Worm (Caenorhabditis elegans): ENCODE measurements around the gene F21D5.3.

Gene F21D5.3

DNA sequence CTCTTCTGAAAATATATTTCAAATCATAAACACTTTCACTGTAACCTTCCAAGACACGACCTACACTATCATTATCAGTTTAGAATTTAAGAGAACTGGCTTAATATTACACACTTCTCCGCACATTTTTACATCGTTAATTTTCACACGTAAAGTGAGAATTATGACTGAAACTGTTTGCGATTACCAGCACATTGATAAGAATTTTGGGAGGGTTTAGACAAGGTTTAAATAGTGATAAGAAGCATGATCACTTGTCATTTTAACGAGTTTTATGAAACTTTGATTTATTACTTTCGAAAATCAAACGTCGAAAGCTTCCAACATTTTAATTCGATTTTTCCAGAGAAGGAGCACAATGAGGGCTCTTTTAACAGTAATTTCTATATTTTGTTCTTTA lies at the start of gene F21D5.3:
Gene F21D5.3, plus strand, starts transcription at position 347 of the 400 bp plus-strand sequence.
- TF ChIP-seq jun-1 (tag; optimal IDR thresholded peaks at IDR 0.05) (peak; percentile 16), pqm-1 (tag; optimal IDR thresholded peaks at IDR 0.05) (peak; percentile 96), pha-4 (tag; optimal IDR thresholded peaks at IDR 0.05) (peak; percentile 6), ceh-16 (tag; optimal IDR thresholded peaks at IDR 0.05) (no peak), lin-39 (tag; optimal IDR thresholded peaks at IDR 0.05) (no peak), elt-2 (tag; optimal IDR thresholded peaks at IDR 0.05) (peak; percentile 94), nhr-237 (tag; optimal IDR thresholded peaks at IDR 0.05) (no peak), egl-27 (tag; optimal IDR thresholded peaks at IDR 0.05) (no peak), nfya-1 (tag; optimal IDR thresholded peaks at IDR 0.05; ENCODE audit: insufficient read depth) (no peak), fos-1 (tag; optimal IDR thresholded peaks at IDR 0.05) (no peak)

DNA sequence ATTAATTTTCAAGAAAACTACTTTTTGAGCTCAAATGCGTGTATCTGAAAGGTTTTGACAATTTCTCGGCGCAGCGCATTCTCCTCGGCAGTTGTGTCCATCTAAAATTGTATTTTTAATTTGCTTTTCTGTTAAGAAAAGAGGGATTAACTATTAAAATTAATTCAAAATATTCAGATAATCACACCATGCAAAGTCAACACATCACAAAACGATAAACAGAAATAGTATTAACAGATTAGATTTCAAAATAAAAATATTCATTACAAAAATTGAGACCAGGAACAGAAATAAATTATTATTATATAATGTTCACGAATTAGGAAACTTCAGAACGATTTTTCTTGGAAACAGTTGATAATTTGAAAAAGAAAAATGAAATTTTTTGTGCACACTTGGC lies 44.1 kb upstream of the F21D5.3 start, which contains the start of gene pole-2:
Gene pole-2, minus strand, starts transcription at position 101 of the 400 bp plus-strand sequence.
- TF ChIP-seq nhr-11 (tag; optimal IDR thresholded peaks at IDR 0.05) (no peak), daf-12 (tag; optimal IDR thresholded peaks at IDR 0.05) (no peak), unc-39 (tag; optimal IDR thresholded peaks at IDR 0.05) (no peak), elt-1 (tag; optimal IDR thresholded peaks at IDR 0.05) (no peak), tbx-2 (tag; optimal IDR thresholded peaks at IDR 0.05) (no peak), elt-3 (tag; optimal IDR thresholded peaks at IDR 0.05) (no peak), snpc-4 (tag; optimal IDR thresholded peaks at IDR 0.05) (no peak), lsy-12 (tag; optimal IDR thresholded peaks at IDR 0.05) (no peak), elt-2 (tag; optimal IDR thresholded peaks at IDR 0.05) (no peak), nhr-28 (tag; optimal IDR thresholded peaks at IDR 0.05) (no peak), sea-2 (GFP tag; optimal IDR thresholded peaks at IDR 0.05) (no peak), jun-1 (tag; optimal IDR thresholded peaks at IDR 0.05) (no peak), nhr-76 (tag; optimal IDR thresholded peaks at IDR 0.05) (no peak), ZK546.5 (tag; optimal IDR thresholded peaks at IDR 0.05) (no peak), ceh-82 (tag; optimal IDR thresholded peaks at IDR 0.05) (no peak)

DNA sequence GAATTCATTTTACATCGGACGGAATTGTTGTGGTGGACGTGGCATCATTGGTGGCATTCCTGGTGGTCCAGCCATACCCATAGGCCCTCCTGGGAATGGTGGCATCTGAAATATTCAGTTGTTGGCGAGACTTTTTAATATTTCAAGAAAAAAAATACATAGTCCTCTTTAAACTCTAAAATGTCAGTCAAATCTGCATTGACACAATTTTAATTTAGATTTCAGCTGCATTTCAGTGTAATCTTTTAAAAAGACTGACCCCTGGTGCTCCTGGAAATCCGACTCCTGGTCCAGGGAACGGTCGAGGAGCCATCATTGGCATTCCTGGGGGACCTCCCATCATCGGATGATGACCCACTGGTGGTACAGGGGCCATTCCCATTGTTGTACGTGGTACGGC lies 43.6 kb upstream of the F21D5.3 start:
- no peak for TF ChIP-seq unc-62 (GFP tag; optimal IDR thresholded peaks at IDR 0.05)
- no peak for TF ChIP-seq zag-1 (tag; optimal IDR thresholded peaks at IDR 0.05)
- TF ChIP-seq ceh-28 (tag; optimal IDR thresholded peaks at IDR 0.05), result no peak
- no peak for TF ChIP-seq aly-2 (tag; optimal IDR thresholded peaks at IDR 0.05)
- no peak for TF ChIP-seq tbx-2 (tag; optimal IDR thresholded peaks at IDR 0.05)
- TF ChIP-seq nhr-23 (tag; optimal IDR thresholded peaks at IDR 0.05), result no peak
- TF ChIP-seq ceh-9 (tag; optimal IDR thresholded peaks at IDR 0.05), result no peak
- no peak for TF ChIP-seq ama-1 (optimal IDR thresholded peaks at IDR 0.05)
- no peak for TF ChIP-seq sea-2 (GFP tag; optimal IDR thresholded peaks at IDR 0.05)
- TF ChIP-seq nhr-77 (tag; optimal IDR thresholded peaks at IDR 0.05), result no peak
- no peak for TF ChIP-seq egl-5 (tag; optimal IDR thresholded peaks at IDR 0.05)
- no peak for TF ChIP-seq mml-1 (tag; optimal IDR thresholded peaks at IDR 0.05)
- no peak for TF ChIP-seq nhr-237 (tag; optimal IDR thresholded peaks at IDR 0.05)
- no peak for TF ChIP-seq jun-1 (tag; optimal IDR thresholded peaks at IDR 0.05)
- no peak for TF ChIP-seq nhr-25 (tag; optimal IDR thresholded peaks at IDR 0.05)
- TF ChIP-seq elt-2 (tag; optimal IDR thresholded peaks at IDR 0.05), result no peak

DNA sequence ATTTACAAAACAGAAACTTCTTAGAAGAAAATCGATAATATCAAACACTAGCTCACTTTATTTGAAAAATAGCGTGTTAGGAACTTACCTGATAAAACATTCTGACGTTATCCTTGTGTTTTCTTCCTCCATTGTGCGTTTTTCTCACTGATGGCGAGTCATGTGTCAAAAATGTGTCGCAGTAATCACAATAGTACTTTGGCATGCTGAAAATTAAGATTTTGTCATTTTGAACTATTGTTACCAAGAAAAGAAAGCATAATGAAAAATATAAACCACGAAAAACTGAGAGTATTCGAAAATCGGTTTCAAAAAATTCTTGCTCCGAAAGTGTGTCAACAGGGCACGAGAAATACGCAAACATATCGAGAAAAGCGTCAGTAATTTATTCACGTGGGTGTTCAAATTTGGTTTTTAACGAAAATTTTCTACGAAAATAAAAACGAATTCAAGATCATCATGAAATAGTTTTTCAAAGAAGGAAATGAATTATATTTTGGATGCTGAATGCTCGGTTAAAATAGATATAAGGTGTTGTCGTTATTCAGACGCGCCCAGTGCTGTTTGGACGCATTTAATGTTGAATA lies 42.9 kb upstream of the F21D5.3 start, which contains the start of gene snrp-3:
Gene snrp-3, minus strand, starts transcription at position 206 of the 587 bp plus-strand sequence.
- TF ChIP-seq snpc-4 (tag; optimal IDR thresholded peaks at IDR 0.05) (peak; percentile 77), fkh-2 (tag; optimal IDR thresholded peaks at IDR 0.05) (no peak), eor-1 (tag; optimal IDR thresholded peaks at IDR 0.05) (no peak), elt-1 (tag; optimal IDR thresholded peaks at IDR 0.05) (no peak), ztf-4 (tag; optimal IDR thresholded peaks at IDR 0.05) (no peak), mml-1 (tag; optimal IDR thresholded peaks at IDR 0.05) (no peak), ZK546.5 (tag; optimal IDR thresholded peaks at IDR 0.05) (no peak), nhr-76 (tag; optimal IDR thresholded peaks at IDR 0.05) (no peak), jun-1 (tag; optimal IDR thresholded peaks at IDR 0.05) (peak; percentile 76), ceh-28 (tag; optimal IDR thresholded peaks at IDR 0.05) (peak; percentile 78), aly-2 (tag; optimal IDR thresholded peaks at IDR 0.05) (no peak), egl-5 (tag; optimal IDR thresholded peaks at IDR 0.05) (no peak), sea-2 (GFP tag; optimal IDR thresholded peaks at IDR 0.05) (no peak), daf-12 (tag; optimal IDR thresholded peaks at IDR 0.05) (no peak), ceh-82 (tag; optimal IDR thresholded peaks at IDR 0.05) (peak; percentile 23), nhr-23 (tag; optimal IDR thresholded peaks at IDR 0.05) (peak; percentile 95), ama-1 (optimal IDR thresholded peaks at IDR 0.05) (peak; percentile 71), elt-2 (tag; optimal IDR thresholded peaks at IDR 0.05) (peak; percentile 42), lsy-12 (tag; optimal IDR thresholded peaks at IDR 0.05) (peak; percentile 64), pqm-1 (tag; optimal IDR thresholded peaks at IDR 0.05) (peak; percentile 62), elt-3 (tag; optimal IDR thresholded peaks at IDR 0.05) (no peak), nhr-237 (tag; optimal IDR thresholded peaks at IDR 0.05) (no peak), nhr-12 (tag; optimal IDR thresholded peaks at IDR 0.05) (no peak), lin-15B (tag; optimal IDR thresholded peaks at IDR 0.05) (peak; percentile 89), nfya-1 (tag; optimal IDR thresholded peaks at IDR 0.05; ENCODE audit: insufficient read depth) (peak; percentile 84), tbx-2 (tag; optimal IDR thresholded peaks at IDR 0.05) (peak; percentile 49), skn-1 (tag; optimal IDR thresholded peaks at IDR 0.05) (peak; percentile 83), unc-39 (tag; optimal IDR thresholded peaks at IDR 0.05) (no peak), ceh-16 (tag; optimal IDR thresholded peaks at IDR 0.05) (no peak), egl-27 (tag; optimal IDR thresholded peaks at IDR 0.05) (no peak), nhr-25 (tag; optimal IDR thresholded peaks at IDR 0.05) (peak; percentile 81), mdl-1 (tag; optimal IDR thresholded peaks at IDR 0.05) (peak; percentile 8), ztf-11 (tag; optimal IDR thresholded peaks at IDR 0.05) (no peak), fos-1 (tag; optimal IDR thresholded peaks at IDR 0.05) (no peak), R02D3.7 (tag; optimal IDR thresholded peaks at IDR 0.05) (peak; percentile 76), nhr-28 (tag; optimal IDR thresholded peaks at IDR 0.05) (no peak)

All from whole organism, L3 larva.